Worm (Caenorhabditis elegans) whole organism, young adult: ENCODE results near the gene pmp-2.

ENCODE experiments used
- B0019.2 ChIP-seq: fragments of 200-800 bp; sonication (Bioruptor generic); conservative IDR thresholded peaks from 2 replicates; pipeline ENCODE4 v1.3.6; 2022; ENCODE audit warnings: missing genetic modification reagents, missing genetic modification characterization, missing compliant biosample characterization
- B0261.1 ChIP-seq: sonication (generic microtip); optimal IDR thresholded peaks from 2 replicates; lab custom pipeline; 2016; ENCODE audit warnings: mild to moderate bottlenecking, missing genetic modification characterization, moderate library complexity, missing compliant biosample characterization
- C06A6.2 ChIP-seq: fragments of 200-800 bp; sonication (Bioruptor generic); conservative IDR thresholded peaks from 2 replicates; pipeline ENCODE4 v1.3.6; 2022; ENCODE audit warnings: missing genetic modification characterization, missing compliant biosample characterization
- C17E4.6 ChIP-seq: fragments of 200-800 bp; sonication (Bioruptor generic); IDR thresholded peaks from 2 replicates; pipeline ENCODE4 v1.3.6; 2022; ENCODE audit warnings: missing genetic modification reagents, missing genetic modification characterization, missing compliant biosample characterization
- F10E7.11 ChIP-seq: sonication (generic microtip); optimal IDR thresholded peaks from 2 replicates; lab custom pipeline; 2017; ENCODE audit warnings: mild to moderate bottlenecking, missing genetic modification characterization, moderate library complexity, missing compliant biosample characterization
- F23B12.7 ChIP-seq: sonication (generic microtip); optimal IDR thresholded peaks from 2 replicates; lab custom pipeline; 2017; ENCODE audit warnings: missing genetic modification characterization, mild to moderate bottlenecking, missing compliant biosample characterization, antibody characterized with exemption, moderate library complexity; ENCODE audit not compliant: insufficient read depth
- F33H1.4 ChIP-seq: fragments of 200-800 bp; sonication (Bioruptor generic); IDR thresholded peaks from 2 replicates; pipeline ENCODE4 v1.3.6; 2022; ENCODE audit warnings: missing genetic modification reagents, missing genetic modification characterization, missing compliant biosample characterization
- F39B2.1 ChIP-seq: fragments of 200-800 bp; sonication (Bioruptor generic); IDR thresholded peaks from 2 replicates; pipeline ENCODE4 v1.3.6; 2022; ENCODE audit warnings: missing genetic modification reagents, missing genetic modification characterization, missing compliant biosample characterization
- F55B11.4 ChIP-seq: sonication (generic microtip); optimal IDR thresholded peaks from 2 replicates; lab custom pipeline; 2016; ENCODE audit warnings: missing compliant biosample characterization, missing genetic modification characterization, borderline replicate concordance; ENCODE audit not compliant: insufficient read depth
- F57A8.1 ChIP-seq: fragments of 200-800 bp; sonication (Bioruptor generic); optimal IDR thresholded peaks from 2 replicates; lab custom pipeline; 2018; ENCODE audit warnings: mild to moderate bottlenecking, missing genetic modification characterization, moderate library complexity, missing compliant biosample characterization
- F57C9.4 ChIP-seq: sonication (generic microtip); optimal IDR thresholded peaks from 2 replicates; lab custom pipeline; 2017; ENCODE audit warnings: mild to moderate bottlenecking, missing genetic modification characterization, missing compliant biosample characterization
- Y53F4B.3 ChIP-seq: fragments of 200-800 bp; sonication (Bioruptor generic); IDR thresholded peaks from 2 replicates; pipeline ENCODE4 v1.3.6; 2022; ENCODE audit warnings: missing genetic modification reagents, missing genetic modification characterization, missing compliant biosample characterization
- Y67H2A.10 ChIP-seq: fragments of 200-800 bp; sonication (Bioruptor generic); conservative IDR thresholded peaks from 2 replicates; pipeline ENCODE4 v1.3.6; 2022; ENCODE audit warnings: missing genetic modification reagents, missing genetic modification characterization, missing compliant biosample characterization
- Y79H2A.3 ChIP-seq: fragments of 200-800 bp; sonication (Bioruptor generic); conservative IDR thresholded peaks from 2 replicates; pipeline ENCODE4 v1.3.6; 2022; ENCODE audit warnings: missing genetic modification reagents, missing genetic modification characterization, missing compliant biosample characterization
- ama-1 ChIP-seq, 3 experiments: fragments of 150-350 bp in 1 of 3; sonication (generic microtip) in 2 of 3; optimal IDR thresholded peaks; 2 replicates each; lab custom pipeline; 2014 to 2018; ENCODE audit warnings: missing biosample characterization in 2 of 3, missing genetic modification characterization in 2 of 3, missing genetic modification reagents in 2 of 3
- athp-1 ChIP-seq: sonication (generic microtip); optimal IDR thresholded peaks from 2 replicates; lab custom pipeline; 2017; ENCODE audit warnings: mild to moderate bottlenecking, missing genetic modification characterization, missing compliant biosample characterization
- bed-2 ChIP-seq: fragments of 200-800 bp; sonication (Bioruptor generic); IDR thresholded peaks from 2 replicates; pipeline ENCODE4 v1.3.6; 2022; ENCODE audit warnings: missing genetic modification reagents, missing genetic modification characterization, missing compliant biosample characterization
- ceh-27 ChIP-seq: fragments of 200-800 bp; sonication (Bioruptor generic); optimal IDR thresholded peaks from 2 replicates; lab custom pipeline; 2018; ENCODE audit warnings: mild to moderate bottlenecking, missing genetic modification characterization, moderate library complexity, missing compliant biosample characterization
- ceh-40 ChIP-seq: fragments of 200-800 bp; sonication (Bioruptor generic); IDR thresholded peaks from 2 replicates; pipeline ENCODE4 v1.3.6; 2022; ENCODE audit warnings: missing genetic modification characterization, missing compliant biosample characterization
- ceh-79 ChIP-seq: sonication (generic microtip); optimal IDR thresholded peaks from 2 replicates; lab custom pipeline; 2017; ENCODE audit warnings: mild to moderate bottlenecking, missing genetic modification characterization, missing compliant biosample characterization
- dpff-1 ChIP-seq: sonication (generic microtip); optimal IDR thresholded peaks from 2 replicates; lab custom pipeline; 2017; ENCODE audit warnings: mild to moderate bottlenecking, missing genetic modification characterization, missing compliant biosample characterization
- egrh-3 ChIP-seq: fragments of 200-800 bp; sonication (Bioruptor generic); IDR thresholded peaks from 2 replicates; pipeline ENCODE4 v1.3.6; 2022; ENCODE audit warnings: missing genetic modification reagents, missing genetic modification characterization, missing compliant biosample characterization
- ekl-4 ChIP-seq: fragments of 200-800 bp; sonication (Bioruptor generic); IDR thresholded peaks from 2 replicates; pipeline ENCODE4 v1.3.6; 2022; ENCODE audit warnings: missing genetic modification reagents, missing genetic modification characterization, missing compliant biosample characterization
- fkh-3 ChIP-seq: sonication (generic microtip); optimal IDR thresholded peaks from 2 replicates; lab custom pipeline; 2016; ENCODE audit warnings: mild to moderate bottlenecking, missing genetic modification characterization, missing compliant biosample characterization
- hmg-1.2 ChIP-seq: fragments of 200-800 bp; sonication (Bioruptor generic); IDR thresholded peaks from 2 replicates; pipeline ENCODE4 v1.3.6; 2022; ENCODE audit warnings: missing genetic modification reagents, missing genetic modification characterization, missing compliant biosample characterization
- hsf-1 ChIP-seq: fragments of 200-800 bp; sonication (Bioruptor generic); IDR thresholded peaks from 2 replicates; pipeline ENCODE4 v1.3.6; 2022; ENCODE audit warnings: missing genetic modification reagents, missing genetic modification characterization, missing compliant biosample characterization
- lin-26 ChIP-seq: fragments of 200-800 bp; sonication (Bioruptor generic); IDR thresholded peaks from 2 replicates; pipeline ENCODE4 v1.3.6; 2022; ENCODE audit warnings: missing genetic modification reagents, missing genetic modification characterization, missing compliant biosample characterization
- lin-54 ChIP-seq: fragments of 200-800 bp; sonication (Bioruptor generic); optimal IDR thresholded peaks from 2 replicates; lab custom pipeline; 2018; ENCODE audit warnings: mild to moderate bottlenecking, missing genetic modification characterization, missing compliant biosample characterization
- madf-6 ChIP-seq: fragments of 200-800 bp; sonication (Bioruptor generic); IDR thresholded peaks from 2 replicates; pipeline ENCODE4 v1.3.6; 2022; ENCODE audit warnings: missing genetic modification reagents, missing genetic modification characterization, missing compliant biosample characterization
- mel-28 ChIP-seq: sonication (generic microtip); optimal IDR thresholded peaks from 2 replicates; lab custom pipeline; 2016; ENCODE audit warnings: borderline replicate concordance, mild to moderate bottlenecking, missing genetic modification characterization, missing compliant biosample characterization
- nfyb-1 ChIP-seq: fragments of 200-800 bp; sonication (Bioruptor generic); IDR thresholded peaks from 2 replicates; pipeline ENCODE4 v1.3.6; 2022; ENCODE audit warnings: missing genetic modification reagents, missing genetic modification characterization, missing compliant biosample characterization
- nhr-179 ChIP-seq: sonication (generic microtip); optimal IDR thresholded peaks from 2 replicates; lab custom pipeline; 2016; ENCODE audit warnings: mild to moderate bottlenecking, missing genetic modification characterization, missing compliant biosample characterization
- nhr-27 ChIP-seq: fragments of 200-800 bp; sonication (Bioruptor generic); optimal IDR thresholded peaks from 2 replicates; lab custom pipeline; 2018; ENCODE audit warnings: mild to moderate bottlenecking, missing genetic modification characterization, moderate library complexity, missing compliant biosample characterization
- pha-4 ChIP-seq: fragments of 150-350 bp; sonication (generic microtip); optimal IDR thresholded peaks from 2 replicates; lab custom pipeline; 2014; ENCODE audit warnings: missing biosample characterization, missing genetic modification reagents, missing genetic modification characterization
- rec-8 ChIP-seq, 2 experiments: sonication (generic microtip); optimal IDR thresholded peaks; 2 replicates each; lab custom pipeline; 2016; ENCODE audit warnings: mild to moderate bottlenecking in 2 of 2, missing genetic modification characterization in 2 of 2, missing genetic modification reagents in 2 of 2, missing genotype in 2 of 2, missing biosample characterization in 1 of 2, missing compliant biosample characterization in 1 of 2, moderate library complexity in 1 of 2
- rpc-1 ChIP-seq, 2 experiments: fragments of 150-350 bp in 1 of 2; sonication (generic microtip) in 1 of 2; optimal IDR thresholded peaks; 2 replicates each; lab custom pipeline; 2014 to 2018; ENCODE audit warnings: missing biosample characterization in 1 of 2, missing genetic modification characterization in 1 of 2, missing genetic modification reagents in 1 of 2, missing genotype in 1 of 2
- snpc-4 ChIP-seq, 5 experiments: fragments of 150-350 bp in 1 of 5; sonication (generic microtip) in 4 of 5; optimal IDR thresholded peaks; 2 replicates each; lab custom pipeline; 2014 to 2018; ENCODE audit warnings: missing genetic modification characterization in 5 of 5, missing biosample characterization in 3 of 5, antibody characterized with exemption in 2 of 5, mild to moderate bottlenecking in 2 of 5, missing compliant biosample characterization in 2 of 5, missing genotype in 2 of 5, moderate library complexity in 2 of 5, missing genetic modification reagents in 1 of 5
- somi-1 ChIP-seq: fragments of 200-800 bp; sonication (Bioruptor generic); optimal IDR thresholded peaks from 2 replicates; lab custom pipeline; 2018; ENCODE audit warnings: mild to moderate bottlenecking, missing genetic modification characterization, missing compliant biosample characterization
- sptf-2 ChIP-seq: fragments of 200-800 bp; sonication (Bioruptor generic); optimal IDR thresholded peaks from 2 replicates; lab custom pipeline; 2018; ENCODE audit warnings: mild to moderate bottlenecking, missing genetic modification characterization, missing compliant biosample characterization
- tbp1 ChIP-seq: fragments of 200-800 bp; sonication (Bioruptor generic); optimal IDR thresholded peaks from 2 replicates; lab custom pipeline; 2018; ENCODE audit warnings: mild to moderate bottlenecking, missing genetic modification characterization, missing compliant biosample characterization
- tbx-9 ChIP-seq: sonication (generic microtip); optimal IDR thresholded peaks from 2 replicates; lab custom pipeline; 2016; ENCODE audit warnings: borderline replicate concordance, missing genetic modification characterization, inconsistent platforms, missing compliant biosample characterization
- unc-62 ChIP-seq: fragments of 150-350 bp; optimal IDR thresholded peaks from 2 replicates; lab custom pipeline; 2014; ENCODE audit warnings: missing biosample characterization, missing genetic modification reagents, missing genetic modification characterization
- zim-3 ChIP-seq: sonication (generic microtip); optimal IDR thresholded peaks from 2 replicates; lab custom pipeline; 2017; ENCODE audit warnings: mild to moderate bottlenecking, missing genetic modification characterization, moderate library complexity, missing compliant biosample characterization
- ztf-22 ChIP-seq: fragments of 200-800 bp; sonication (Bioruptor generic); optimal IDR thresholded peaks from 2 replicates; lab custom pipeline; 2018; ENCODE audit warnings: mild to moderate bottlenecking, missing genetic modification characterization, moderate library complexity, missing compliant biosample characterization
- ztf-26 ChIP-seq: sonication (generic microtip); optimal IDR thresholded peaks from 2 replicates; lab custom pipeline; 2017; ENCODE audit warnings: missing genetic modification characterization, missing compliant biosample characterization
- ztf-28 ChIP-seq: fragments of 200-800 bp; sonication (Bioruptor generic); IDR thresholded peaks from 2 replicates; pipeline ENCODE4 v1.3.6; 2022; ENCODE audit warnings: missing genetic modification reagents, missing genetic modification characterization, missing compliant biosample characterization

The pmp-2 gene

DNA sequence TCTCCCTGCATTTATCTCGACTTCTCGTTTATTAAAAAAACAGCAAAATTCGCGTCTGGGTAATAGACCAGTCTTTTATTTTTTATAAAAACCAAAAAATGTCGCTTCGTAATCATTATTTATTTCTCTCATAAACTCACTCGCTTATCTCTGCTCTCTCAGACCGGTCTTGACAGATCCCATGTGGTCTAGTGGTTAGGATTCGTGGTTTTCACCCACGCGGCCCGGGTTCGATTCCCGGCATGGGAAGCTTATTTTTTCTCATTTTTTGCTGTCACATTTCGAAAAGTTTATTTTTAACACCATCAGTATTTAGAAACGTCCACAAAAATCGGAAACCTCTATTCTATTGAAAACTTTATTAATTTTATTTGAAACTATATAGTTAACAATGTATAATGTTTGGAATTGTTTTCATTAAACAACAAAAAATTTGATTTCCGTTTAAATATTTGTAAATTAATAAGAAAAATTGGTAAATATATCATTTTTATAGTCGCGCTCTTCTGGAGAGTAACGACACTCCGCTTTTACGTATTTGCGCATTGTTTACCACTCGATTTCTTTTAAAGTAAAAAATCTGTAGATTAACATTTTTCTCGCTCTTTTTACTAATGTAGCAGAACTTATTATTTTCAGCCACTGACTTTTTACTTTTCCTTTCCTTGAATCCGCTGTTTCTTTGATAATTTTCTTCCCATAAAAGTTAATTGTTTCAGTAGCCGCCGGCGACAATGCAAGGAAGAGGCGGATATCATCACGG lies 10.6 kb upstream of the pmp-2 start, which contains the start of gene hrpl-1 (continued):
- TF ChIP-seq tbp1 (peak; percentile 90), ama-1 (optimal IDR thresholded peaks at IDR 0.05; lab: Kevin White, UChicago) (no peak), ama-1 (GFP tag; optimal IDR thresholded peaks at IDR 0.05; lab: Kevin White, UChicago) (no peak), lin-54 (GFP tag; lab: Kevin White, UChicago) (peak; percentile 0), ztf-26 (no peak), rpc-1 (optimal IDR thresholded peaks at IDR 0.05; lab: Kevin White, UChicago) (peak; percentile 57), rpc-1 (tag; optimal IDR thresholded peaks at IDR 0.05; lab: Kevin White, UChicago) (peak; percentile 76), Y53F4B.3 (GFP tag; lab: Robert Waterston, UW) (no peak), F57C9.4 (tag; lab: Kevin White, UChicago) (no peak), dpff-1 (tag; lab: Kevin White, UChicago) (no peak), ceh-79 (tag; lab: Kevin White, UChicago) (no peak), sptf-2 (GFP tag; lab: Kevin White, UChicago) (no peak), hsf-1 (GFP tag; lab: Robert Waterston, UW) (no peak), madf-6 (GFP tag; lab: Robert Waterston, UW) (no peak), C17E4.6 (GFP tag; lab: Robert Waterston, UW) (no peak), nhr-27 (no peak), Y79H2A.3 (no peak), pha-4 (tag; lab: Kevin White, UChicago) (no peak), ztf-22 (no peak), B0019.2 (GFP tag; lab: Robert Waterston, UW) (no peak), fkh-3 (no peak), ztf-28 (GFP tag; lab: Robert Waterston, UW) (no peak), F10E7.11 (tag; lab: Kevin White, UChicago) (no peak), athp-1 (tag; lab: Kevin White, UChicago) (no peak), ekl-4 (GFP tag; lab: Robert Waterston, UW) (no peak), nfyb-1 (GFP tag; lab: Robert Waterston, UW) (no peak), F57A8.1 (GFP tag; lab: Kevin White, UChicago) (no peak), snpc-4 (GFP tag; optimal IDR thresholded peaks at IDR 0.05; lab: Kevin White, UChicago) (no peak), snpc-4 (tag; optimal IDR thresholded peaks at IDR 0.05; lab: Kevin White, UChicago) (peak in 1 of 4 experiments; percentile 11), ceh-27 (GFP tag; lab: Kevin White, UChicago) (no peak), hmg-1.2 (peak; percentile 29; the same call in 1 of the 2 replicates), F33H1.4 (GFP tag; lab: Robert Waterston, UW) (no peak), lin-26 (0 out of 2 replicates have a peak, but pooled peaks have one; percentile 57), F23B12.7 (tag; lab: Kevin White, UChicago) (no peak), unc-62 (no peak), F39B2.1 (GFP tag; lab: Robert Waterston, UW) (no peak), Y67H2A.10 (GFP tag; lab: Robert Waterston, UW) (no peak), F55B11.4 (tag; lab: Kevin White, UChicago) (no peak), bed-2 (GFP tag; lab: Robert Waterston, UW) (no peak), zim-3 (no peak), C06A6.2 (GFP tag; lab: Robert Waterston, UW) (no peak), egrh-3 (GFP tag; lab: Robert Waterston, UW) (no peak), somi-1 (GFP tag; lab: Kevin White, UChicago) (peak; percentile 45), nhr-179 (no peak), tbx-9 (no peak), B0261.1 (peak; percentile 73), mel-28 (tag; lab: Kevin White, UChicago) (no peak), ceh-40 (GFP tag; lab: Robert Waterston, UW) (no peak), rec-8 (tag; optimal IDR thresholded peaks at IDR 0.05; lab: Kevin White, UChicago) (no peak)
